Worm (Caenorhabditis elegans): Measurements from ENCODE around the gene C29F9.8.

Gene C29F9.8

DNA sequence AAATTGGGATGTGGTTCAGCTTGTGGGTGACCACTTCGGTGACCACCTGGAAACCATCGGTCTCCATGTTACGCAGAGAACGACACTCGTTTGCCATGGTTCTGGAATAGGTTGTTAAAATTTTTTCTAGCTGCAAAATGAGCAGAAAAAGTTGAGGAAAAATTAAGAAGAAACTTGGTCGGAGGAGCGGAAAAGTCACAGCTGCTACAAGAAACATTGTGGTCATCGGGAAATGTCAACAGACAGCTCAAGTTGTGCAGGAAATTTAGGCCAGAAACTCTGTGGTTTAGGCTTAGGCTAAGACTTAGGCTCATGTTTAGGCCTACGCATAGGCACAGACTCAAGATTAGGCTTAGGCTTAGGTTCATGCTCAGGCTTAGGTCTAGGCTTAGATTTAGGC, 30.8 kb downstream of the C29F9.8 start, which contains the start of gene pck-1:
TSS of gene pck-1 (minus strand) at position 101 of the 400 bp plus-strand sequence.
- TF ChIP-seq nhr-11 (tag; optimal IDR thresholded peaks at IDR 0.05) = peak; percentile 7
- TF ChIP-seq F44E2.7 (GFP tag; IDR thresholded peaks at IDR 0.05) = no peak
- no peak for TF ChIP-seq nhr-102 (tag; optimal IDR thresholded peaks at IDR 0.05)
- no peak for TF ChIP-seq sdz-12 (GFP tag; optimal IDR thresholded peaks at IDR 0.05)
- TF ChIP-seq D1046.2 (GFP tag; IDR thresholded peaks at IDR 0.05) = no peak
- TF ChIP-seq ama-1 (optimal IDR thresholded peaks at IDR 0.05) = peak; percentile 15
- TF ChIP-seq nhr-28 (tag; optimal IDR thresholded peaks at IDR 0.05) = peak; percentile 34

DNA sequence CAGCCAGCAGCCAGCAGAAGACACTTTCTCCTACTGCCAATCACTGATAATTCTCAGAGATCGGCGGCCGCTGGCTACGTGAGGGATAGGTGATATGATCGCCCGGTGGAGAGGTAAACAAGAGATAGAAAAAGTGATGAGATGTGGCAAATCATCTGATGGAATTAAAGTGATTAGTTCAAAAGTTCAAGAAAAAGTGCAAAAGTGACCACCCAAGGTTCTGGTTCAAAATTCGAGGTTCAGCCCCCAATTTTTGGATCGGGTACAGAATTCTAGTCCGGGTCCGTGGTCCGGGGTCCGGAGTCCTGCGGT, 31.3 kb downstream of the C29F9.8 start:
- TF ChIP-seq daf-16 (GFP tag; optimal IDR thresholded peaks at IDR 0.05) (peak in 1 of 2 experiments; percentile 28), daf-16 (tag; optimal IDR thresholded peaks at IDR 0.05) (no peak), unc-62 (GFP tag; optimal IDR thresholded peaks at IDR 0.05 in 1 of 2) (peak in 1 of 2 experiments; percentile 49), unc-62 (tag; optimal IDR thresholded peaks at IDR 0.05) (no peak), hlh-30 (tag; optimal IDR thresholded peaks at IDR 0.05; ENCODE audit: insufficient read depth) (peak; percentile 1), pha-4 (GFP tag; IDR thresholded peaks at IDR 0.05) (no peak), pha-4 (tag; optimal IDR thresholded peaks at IDR 0.05) (no peak), ces-1 (GFP tag; optimal IDR thresholded peaks at IDR 0.05) (no peak), zfp-3 (GFP tag; conservative IDR thresholded peaks at IDR 0.05) (no peak), ceh-62 (tag; optimal IDR thresholded peaks at IDR 0.05) (no peak), aha-1 (tag) (peak; percentile 46), spr-3 (GFP tag; optimal IDR thresholded peaks at IDR 0.05) (no peak), fkh-10 (GFP tag; optimal IDR thresholded peaks at IDR 0.05) (no peak), mdl-1 (tag; optimal IDR thresholded peaks at IDR 0.05) (no peak)

DNA sequence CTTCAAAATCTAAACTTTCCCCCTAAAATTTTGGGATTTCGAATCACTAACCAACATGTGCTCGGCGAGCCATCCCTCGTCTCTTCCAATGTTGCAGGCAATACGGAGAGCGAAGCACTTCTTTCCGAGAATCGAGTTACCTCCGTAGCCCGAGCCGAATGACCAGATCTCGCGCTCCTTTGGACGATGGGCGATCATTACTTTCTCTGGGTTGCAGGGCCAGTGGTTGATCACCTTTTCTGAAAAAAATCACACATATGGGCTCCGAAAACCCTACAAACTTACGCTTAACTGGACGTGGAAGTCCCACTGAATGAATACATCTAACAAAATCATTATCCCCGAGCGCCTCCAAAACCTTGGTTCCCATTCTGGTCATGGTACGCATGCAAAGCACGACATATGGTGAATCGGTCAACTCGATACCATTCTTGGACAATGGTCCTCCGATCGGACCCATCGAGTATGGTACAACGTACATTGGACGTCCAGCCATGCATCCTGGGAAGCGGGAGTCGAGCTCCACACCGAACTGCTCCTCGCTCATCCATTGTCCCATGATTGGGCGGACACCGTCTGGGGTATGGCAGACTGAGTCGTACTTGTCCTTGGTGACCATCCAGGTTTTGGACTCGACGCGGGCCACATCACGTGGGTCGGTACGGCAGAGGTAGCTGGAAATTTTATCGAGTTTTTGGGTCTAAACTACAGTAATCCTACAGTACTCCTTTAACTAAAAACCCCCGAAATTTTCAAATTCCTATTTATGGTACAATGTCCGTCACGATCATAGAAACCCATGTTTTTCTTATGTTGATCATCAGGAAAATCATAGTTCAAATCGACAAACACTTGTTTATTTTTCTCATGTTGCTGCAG, 31.9 kb downstream of the C29F9.8 start:
- TF ChIP-seq nhr-25 (tag; optimal IDR thresholded peaks at IDR 0.05; ENCODE audit: borderline replicate concordance, insufficient read depth) (peak; percentile 26), nhr-41 (GFP tag; IDR thresholded peaks at IDR 0.05) (no peak), lin-29 (GFP tag; IDR thresholded peaks at IDR 0.05) (no peak), nhr-111 (GFP tag; optimal IDR thresholded peaks at IDR 0.05) (no peak), madf-5 (GFP tag; IDR thresholded peaks at IDR 0.05) (0 out of 4 replicates have a peak, but pooled peaks of 1 of the 2 experiments have one; percentile 5), arid-1 (GFP tag; conservative IDR thresholded peaks at IDR 0.05) (0 out of 2 replicates have a peak, but pooled peaks have one; percentile 2), zip-11 (GFP tag; IDR thresholded peaks at IDR 0.05) (no peak), aha-1 (tag) (peak; percentile 98), ceh-44 (GFP tag; IDR thresholded peaks at IDR 0.05) (no peak), ceh-82 (tag; optimal IDR thresholded peaks at IDR 0.05) (no peak), ama-1 (optimal IDR thresholded peaks at IDR 0.05) (peak; percentile 60), ZK337.2 (GFP tag; IDR thresholded peaks at IDR 0.05) (no peak), mdt-29 (GFP tag; IDR thresholded peaks at IDR 0.05) (0 out of 2 replicates have a peak, but pooled peaks have one; percentile 25), gei-8 (GFP tag; optimal IDR thresholded peaks at IDR 0.05) (no peak), mxl-2 (GFP tag; conservative IDR thresholded peaks at IDR 0.05) (no peak), nhr-28 (tag; optimal IDR thresholded peaks at IDR 0.05) (peak; percentile 7), hmg-1.1 (GFP tag; IDR thresholded peaks at IDR 0.05) (peak; percentile 31; the same call in 1 of the 2 replicates), lsy-2 (tag; optimal IDR thresholded peaks at IDR 0.05) (peak in 1 of 2 experiments; percentile 14), set-16 (GFP tag; IDR thresholded peaks at IDR 0.05) (peak; percentile 53; the same call in 1 of the 2 replicates), ztf-11 (tag; optimal IDR thresholded peaks at IDR 0.05) (no peak)
